Fruit fly (Drosophila melanogaster): ENCODE measurements around the gene CG32856.

CG32856 gene

DNA sequence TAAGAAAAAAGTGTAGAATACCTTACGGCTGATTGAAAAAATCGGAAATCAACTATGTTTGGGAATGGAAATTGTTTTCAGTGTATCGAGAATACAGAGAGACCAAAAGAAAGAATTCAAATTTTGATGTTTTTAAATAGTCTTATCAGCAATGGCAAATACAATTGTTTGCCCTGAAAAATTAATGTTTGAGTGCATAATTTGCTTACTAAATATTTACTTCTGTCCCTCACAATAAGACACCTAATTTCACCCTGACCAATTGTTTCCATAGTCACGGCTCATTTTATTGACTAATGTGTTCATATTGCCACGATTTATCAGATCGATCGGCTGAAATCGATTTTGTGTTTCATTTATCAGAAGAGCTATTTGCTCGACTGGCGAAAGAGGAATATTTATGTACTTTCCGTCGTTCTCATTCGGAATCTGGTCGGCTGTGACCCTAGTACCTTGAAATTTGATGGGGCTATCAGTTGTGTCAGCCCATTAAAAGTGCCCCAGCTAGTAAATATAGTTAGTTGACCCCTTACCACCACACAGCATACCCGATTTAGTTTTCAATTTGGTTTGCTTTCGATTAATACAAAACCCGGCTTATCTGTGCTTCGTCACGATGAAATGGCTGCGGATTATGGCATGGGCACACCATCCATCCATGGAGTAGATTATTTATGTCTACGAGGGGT is 18.5 kb upstream of the CG32856 start (continued):
- no peak for TF ChIP-seq CG4328 (GFP tag; optimal IDR thresholded peaks at IDR 0.05)
- no peak for TF ChIP-seq pnt (GFP tag; optimal IDR thresholded peaks at IDR 0.05)
- peak in 1 of 2 experiments; percentile 74 for TF ChIP-seq bsh (GFP tag; optimal IDR thresholded peaks at IDR 0.05)
- TF ChIP-seq CG13123 (GFP tag; optimal IDR thresholded peaks at IDR 0.05): no peak
- no peak for TF ChIP-seq CG8924 (tag; optimal IDR thresholded peaks at IDR 0.05)
- no peak for TF ChIP-seq Bgb (GFP tag; IDR thresholded peaks at IDR 0.05; ENCODE audit: partially characterized antibody)
- no peak for TF ChIP-seq CG15514 (GFP tag; optimal IDR thresholded peaks at IDR 0.05)
- no peak for TF ChIP-seq pzg (GFP tag; optimal IDR thresholded peaks at IDR 0.05)
- TF ChIP-seq HLHmδ (GFP tag; optimal IDR thresholded peaks at IDR 0.05): no peak
- TF ChIP-seq CG5180 (GFP tag; optimal IDR thresholded peaks at IDR 0.05): peak; percentile 15
- no peak for TF ChIP-seq ranshi (GFP tag; IDR thresholded peaks at IDR 0.05)
- TF ChIP-seq Opbp (GFP tag; IDR thresholded peaks at IDR 0.05; ENCODE audit: partially characterized antibody): no peak
- peak; percentile 51 for TF ChIP-seq trem (tag; optimal IDR thresholded peaks at IDR 0.05)
- no peak for TF ChIP-seq Poxn (GFP tag; IDR thresholded peaks at IDR 0.05)
- no peak for TF ChIP-seq abd-A (tag; optimal IDR thresholded peaks at IDR 0.05)
- peak; percentile 22 for TF ChIP-seq CrebB (tag; optimal IDR thresholded peaks at IDR 0.05)
- no peak for TF ChIP-seq scrt (GFP tag; optimal IDR thresholded peaks at IDR 0.05)
- peak; percentile 7 for TF ChIP-seq Mes4 (GFP tag; optimal IDR thresholded peaks at IDR 0.05)
- TF ChIP-seq B-H2 (GFP tag; optimal IDR thresholded peaks at IDR 0.05): no peak
- peak; percentile 18 for TF ChIP-seq caup (GFP tag; optimal IDR thresholded peaks at IDR 0.05; ENCODE audit: severe bottlenecking)
- no peak for TF ChIP-seq CG3847 (GFP tag; IDR thresholded peaks at IDR 0.05)
- no peak for TF ChIP-seq chif (GFP tag; optimal IDR thresholded peaks at IDR 0.05)
- no peak for TF ChIP-seq sna (GFP tag; IDR thresholded peaks at IDR 0.05; ENCODE audit: partially characterized antibody)
- no peak for TF ChIP-seq CG7786 (GFP tag; optimal IDR thresholded peaks at IDR 0.05)
- TF ChIP-seq CG12942 (GFP tag; optimal IDR thresholded peaks at IDR 0.05): no peak
- TF ChIP-seq NC2α (GFP tag; optimal IDR thresholded peaks at IDR 0.05): no peak
- TF ChIP-seq CG11247 (GFP tag; IDR thresholded peaks at IDR 0.05): no peak
- 0 out of 3 replicates have a peak, but pooled peaks have one; percentile 24 for TF ChIP-seq CG11695 (GFP tag; IDR thresholded peaks at IDR 0.05)
- no peak for TF ChIP-seq ato (GFP tag; IDR thresholded peaks at IDR 0.05; ENCODE audit: partially characterized antibody)
- no peak for TF ChIP-seq CG14441 (GFP tag; IDR thresholded peaks at IDR 0.05)
- peak; percentile 3 for TF ChIP-seq org-1 (GFP tag; optimal IDR thresholded peaks at IDR 0.05)
- no peak for TF ChIP-seq CG3281 (GFP tag; optimal IDR thresholded peaks at IDR 0.05)
- no peak for TF ChIP-seq Dip2 (GFP tag; IDR thresholded peaks at IDR 0.05)
- TF ChIP-seq insv (GFP tag; optimal IDR thresholded peaks at IDR 0.05): no peak
- TF ChIP-seq BEAF-32 (GFP tag; optimal IDR thresholded peaks at IDR 0.05): no peak
- TF ChIP-seq CG31224 (GFP tag; IDR thresholded peaks at IDR 0.05): no peak
- TF ChIP-seq Atf-2 (GFP tag; optimal IDR thresholded peaks at IDR 0.05): no peak
- TF ChIP-seq MESR4 (GFP tag; optimal IDR thresholded peaks at IDR 0.05): no peak
- TF ChIP-seq HLH3B (GFP tag; IDR thresholded peaks at IDR 0.05): no peak
- TF ChIP-seq Stat92E (GFP tag; optimal IDR thresholded peaks at IDR 0.05): no peak
- peak; percentile 43 for TF ChIP-seq lab (GFP tag; optimal IDR thresholded peaks at IDR 0.05)
- peak; percentile 48 for TF ChIP-seq CG13424 (tag; optimal IDR thresholded peaks at IDR 0.05)
- no peak for TF ChIP-seq vnd (GFP tag; IDR thresholded peaks at IDR 0.05; ENCODE audit: partially characterized antibody)
- TF ChIP-seq CG2202 (tag; optimal IDR thresholded peaks at IDR 0.05): peak; percentile 61
- peak in 1 of 3 experiments; percentile 68 for TF ChIP-seq lola (GFP tag; optimal IDR thresholded peaks at IDR 0.05)
- TF ChIP-seq chn (GFP tag; optimal IDR thresholded peaks at IDR 0.05): no peak
- TF ChIP-seq sr (GFP tag; IDR thresholded peaks at IDR 0.05): no peak
- peak; percentile 55 for TF ChIP-seq CG2678 (tag; optimal IDR thresholded peaks at IDR 0.05)

Data from whole organism, embryonic.